Worm (Caenorhabditis elegans) whole organism, young adult: ENCODE measurements around the gene clec-84.
"Not testable (repeated sequence)": the region's sequence is repeated elsewhere in the genome, so short reads cannot be mapped to it uniquely, and the experiment has no call there.

Source experiments
- B0261.1 ChIP-seq: sonication (generic microtip); optimal IDR thresholded peaks from 2 replicates; lab custom pipeline; 2016; ENCODE audit warnings: mild to moderate bottlenecking, missing genetic modification characterization, moderate library complexity, missing compliant biosample characterization
- C17E4.6 ChIP-seq: fragments of 200-800 bp; sonication (Bioruptor generic); IDR thresholded peaks from 2 replicates; pipeline ENCODE4 v1.3.6; 2022; ENCODE audit warnings: missing genetic modification reagents, missing genetic modification characterization, missing compliant biosample characterization
- D2030.7 ChIP-seq: fragments of 200-800 bp; sonication (Bioruptor generic); IDR thresholded peaks from 2 replicates; pipeline ENCODE4 v1.3.6; 2022; ENCODE audit warnings: missing genetic modification reagents, missing genetic modification characterization, missing compliant biosample characterization
- F39B2.1 ChIP-seq: fragments of 200-800 bp; sonication (Bioruptor generic); IDR thresholded peaks from 2 replicates; pipeline ENCODE4 v1.3.6; 2022; ENCODE audit warnings: missing genetic modification reagents, missing genetic modification characterization, missing compliant biosample characterization
- F52B5.7 ChIP-seq: sonication (generic microtip); optimal IDR thresholded peaks from 2 replicates; lab custom pipeline; 2016; ENCODE audit warnings: mild to moderate bottlenecking, missing genetic modification characterization, missing compliant biosample characterization
- Y53F4B.3 ChIP-seq: fragments of 200-800 bp; sonication (Bioruptor generic); IDR thresholded peaks from 2 replicates; pipeline ENCODE4 v1.3.6; 2022; ENCODE audit warnings: missing genetic modification reagents, missing genetic modification characterization, missing compliant biosample characterization
- Y67H2A.10 ChIP-seq: fragments of 200-800 bp; sonication (Bioruptor generic); conservative IDR thresholded peaks from 2 replicates; pipeline ENCODE4 v1.3.6; 2022; ENCODE audit warnings: missing genetic modification reagents, missing genetic modification characterization, missing compliant biosample characterization
- Y95B8A.8 ChIP-seq: fragments of 200-800 bp; sonication (Bioruptor generic); IDR thresholded peaks from 2 replicates; pipeline ENCODE4 v1.3.6; 2022; ENCODE audit warnings: missing genetic modification reagents, missing genetic modification characterization, missing compliant biosample characterization
- ZK185.1 ChIP-seq: sonication (generic microtip); optimal IDR thresholded peaks from 2 replicates; lab custom pipeline; 2016; ENCODE audit warnings: mild to moderate bottlenecking, missing genetic modification characterization, missing compliant biosample characterization; ENCODE audit not compliant: poor library complexity, severe bottlenecking
- aptf-3 ChIP-seq: fragments of 200-800 bp; sonication (Bioruptor generic); IDR thresholded peaks from 2 replicates; pipeline ENCODE4 v1.3.6; 2022; ENCODE audit warnings: missing genetic modification characterization, missing compliant biosample characterization
- athp-1 ChIP-seq: sonication (generic microtip); optimal IDR thresholded peaks from 2 replicates; lab custom pipeline; 2017; ENCODE audit warnings: mild to moderate bottlenecking, missing genetic modification characterization, missing compliant biosample characterization
- attf-5 ChIP-seq: fragments of 200-800 bp; sonication (Bioruptor generic); optimal IDR thresholded peaks from 2 replicates; lab custom pipeline; 2018; ENCODE audit warnings: mild to moderate bottlenecking, missing genetic modification characterization, missing compliant biosample characterization
- attf-6 ChIP-seq: fragments of 200-800 bp; sonication (Bioruptor generic); IDR thresholded peaks from 2 replicates; pipeline ENCODE4 v1.3.6; 2022; ENCODE audit warnings: missing genetic modification reagents, missing genetic modification characterization, missing compliant biosample characterization
- cebp-1 ChIP-seq, 2 experiments: fragments of 200-800 bp in 1 of 2; sonication (Bioruptor generic) in 1 of 2; sonication (generic microtip) in 1 of 2; IDR thresholded peaks in 1 of 2; optimal IDR thresholded peaks in 1 of 2; 2 replicates each; pipeline versions ENCODE4 v1.3.6 to Lab custom; 2017 to 2022; ENCODE audit warnings: missing compliant biosample characterization in 2 of 2, missing genetic modification characterization in 2 of 2, mild to moderate bottlenecking in 1 of 2, missing genetic modification reagents in 1 of 2, moderate library complexity in 1 of 2
- ceh-79 ChIP-seq: sonication (generic microtip); optimal IDR thresholded peaks from 2 replicates; lab custom pipeline; 2017; ENCODE audit warnings: mild to moderate bottlenecking, missing genetic modification characterization, missing compliant biosample characterization
- chd-7 ChIP-seq: sonication (generic microtip); optimal IDR thresholded peaks from 2 replicates; lab custom pipeline; 2016; ENCODE audit warnings: mild to moderate bottlenecking, missing genetic modification characterization, moderate library complexity, missing compliant biosample characterization
- die-1 ChIP-seq: sonication (generic microtip); optimal IDR thresholded peaks from 2 replicates; lab custom pipeline; 2016; ENCODE audit warnings: missing genotype, mild to moderate bottlenecking, missing genetic modification characterization, missing compliant biosample characterization
- gei-17 ChIP-seq: fragments of 200-800 bp; sonication (Bioruptor generic); optimal IDR thresholded peaks from 2 replicates; lab custom pipeline; 2018; ENCODE audit warnings: mild to moderate bottlenecking, missing genetic modification characterization, missing compliant biosample characterization
- him-1 ChIP-seq: sonication (generic microtip); optimal IDR thresholded peaks from 2 replicates; lab custom pipeline; 2016; ENCODE audit warnings: missing genotype, missing genetic modification reagents, missing genetic modification characterization, missing compliant biosample characterization
- hmg-20 ChIP-seq: fragments of 200-800 bp; sonication (Bioruptor generic); IDR thresholded peaks from 2 replicates; pipeline ENCODE4 v1.3.6; 2022; ENCODE audit warnings: missing genetic modification reagents, missing genetic modification characterization, missing compliant biosample characterization
- let-607 ChIP-seq, 2 experiments: fragments of 200-800 bp in 1 of 2; sonication (Bioruptor generic) in 1 of 2; sonication (generic microtip) in 1 of 2; optimal IDR thresholded peaks; 2 replicates each; lab custom pipeline; 2016 to 2018; ENCODE audit warnings: mild to moderate bottlenecking in 2 of 2, missing compliant biosample characterization in 2 of 2, missing genetic modification characterization in 2 of 2, moderate library complexity in 2 of 2, missing genotype in 1 of 2
- lin-26 ChIP-seq: fragments of 200-800 bp; sonication (Bioruptor generic); IDR thresholded peaks from 2 replicates; pipeline ENCODE4 v1.3.6; 2022; ENCODE audit warnings: missing genetic modification reagents, missing genetic modification characterization, missing compliant biosample characterization
- lin-40 ChIP-seq: sonication (generic microtip); optimal IDR thresholded peaks from 2 replicates; lab custom pipeline; 2016; ENCODE audit warnings: missing genetic modification characterization, mild to moderate bottlenecking, missing compliant biosample characterization, missing genotype, missing genetic modification reagents
- lin-54 ChIP-seq: fragments of 200-800 bp; sonication (Bioruptor generic); optimal IDR thresholded peaks from 2 replicates; lab custom pipeline; 2018; ENCODE audit warnings: mild to moderate bottlenecking, missing genetic modification characterization, missing compliant biosample characterization
- lsl-1 ChIP-seq: fragments of 200-800 bp; sonication (Bioruptor generic); optimal IDR thresholded peaks from 2 replicates; lab custom pipeline; 2018; ENCODE audit warnings: mild to moderate bottlenecking, missing genetic modification characterization, moderate library complexity, missing compliant biosample characterization
- madf-10 ChIP-seq: sonication (generic microtip); optimal IDR thresholded peaks from 2 replicates; lab custom pipeline; 2016; ENCODE audit warnings: mild to moderate bottlenecking, missing genetic modification characterization, missing compliant biosample characterization
- madf-6 ChIP-seq: fragments of 200-800 bp; sonication (Bioruptor generic); IDR thresholded peaks from 2 replicates; pipeline ENCODE4 v1.3.6; 2022; ENCODE audit warnings: missing genetic modification reagents, missing genetic modification characterization, missing compliant biosample characterization
- madf-8 ChIP-seq: fragments of 200-800 bp; sonication (Bioruptor generic); conservative IDR thresholded peaks from 2 replicates; pipeline ENCODE4 v1.3.6; 2022; ENCODE audit warnings: missing genetic modification reagents, missing genetic modification characterization, missing compliant biosample characterization
- mcd-1 ChIP-seq: fragments of 200-800 bp; sonication (Bioruptor generic); IDR thresholded peaks from 2 replicates; pipeline ENCODE4 v1.3.6; 2022; ENCODE audit warnings: missing genetic modification reagents, missing genetic modification characterization, missing compliant biosample characterization
- mel-28 ChIP-seq: sonication (generic microtip); optimal IDR thresholded peaks from 2 replicates; lab custom pipeline; 2016; ENCODE audit warnings: borderline replicate concordance, mild to moderate bottlenecking, missing genetic modification characterization, missing compliant biosample characterization
- mes-4 ChIP-seq: sonication (generic microtip); optimal IDR thresholded peaks from 2 replicates; lab custom pipeline; 2016; ENCODE audit warnings: missing genotype, missing genetic modification characterization, missing compliant biosample characterization
- nfya-2 ChIP-seq: fragments of 200-800 bp; sonication (Bioruptor generic); IDR thresholded peaks from 2 replicates; pipeline ENCODE4 v1.3.6; 2022; ENCODE audit warnings: missing genetic modification reagents, missing genetic modification characterization, missing compliant biosample characterization
- nhr-90 ChIP-seq: sonication (generic microtip); optimal IDR thresholded peaks from 2 replicates; lab custom pipeline; 2016; ENCODE audit warnings: missing genotype, mild to moderate bottlenecking, missing genetic modification characterization, missing compliant biosample characterization
- rec-8 ChIP-seq, 2 experiments: sonication (generic microtip); optimal IDR thresholded peaks; 2 replicates each; lab custom pipeline; 2016; ENCODE audit warnings: mild to moderate bottlenecking in 2 of 2, missing genetic modification characterization in 2 of 2, missing genetic modification reagents in 2 of 2, missing genotype in 2 of 2, missing biosample characterization in 1 of 2, missing compliant biosample characterization in 1 of 2, moderate library complexity in 1 of 2
- rpc-1 ChIP-seq, 2 experiments: fragments of 150-350 bp in 1 of 2; sonication (generic microtip) in 1 of 2; optimal IDR thresholded peaks; 2 replicates each; lab custom pipeline; 2014 to 2018; ENCODE audit warnings: missing biosample characterization in 1 of 2, missing genetic modification characterization in 1 of 2, missing genetic modification reagents in 1 of 2, missing genotype in 1 of 2
- snpc-1.1 ChIP-seq: sonication (generic microtip); optimal IDR thresholded peaks from 2 replicates; lab custom pipeline; 2017; ENCODE audit warnings: missing genetic modification characterization, mild to moderate bottlenecking, missing compliant biosample characterization, antibody characterized with exemption, moderate library complexity, missing genotype, missing genetic modification reagents; ENCODE audit not compliant: insufficient read depth
- somi-1 ChIP-seq: fragments of 200-800 bp; sonication (Bioruptor generic); optimal IDR thresholded peaks from 2 replicates; lab custom pipeline; 2018; ENCODE audit warnings: mild to moderate bottlenecking, missing genetic modification characterization, missing compliant biosample characterization
- tbp1 ChIP-seq: fragments of 200-800 bp; sonication (Bioruptor generic); optimal IDR thresholded peaks from 2 replicates; lab custom pipeline; 2018; ENCODE audit warnings: mild to moderate bottlenecking, missing genetic modification characterization, missing compliant biosample characterization
- xnd-1 ChIP-seq: sonication (generic microtip); optimal IDR thresholded peaks from 2 replicates; lab custom pipeline; 2016; ENCODE audit warnings: missing genotype, missing genetic modification reagents, missing genetic modification characterization, missing compliant biosample characterization
- zim-3 ChIP-seq: sonication (generic microtip); optimal IDR thresholded peaks from 2 replicates; lab custom pipeline; 2017; ENCODE audit warnings: mild to moderate bottlenecking, missing genetic modification characterization, moderate library complexity, missing compliant biosample characterization
- ztf-18 ChIP-seq: sonication (generic microtip); optimal IDR thresholded peaks from 2 replicates; lab custom pipeline; 2016; ENCODE audit warnings: missing genotype, mild to moderate bottlenecking, missing genetic modification characterization, missing compliant biosample characterization
- ztf-22 ChIP-seq: fragments of 200-800 bp; sonication (Bioruptor generic); optimal IDR thresholded peaks from 2 replicates; lab custom pipeline; 2018; ENCODE audit warnings: mild to moderate bottlenecking, missing genetic modification characterization, moderate library complexity, missing compliant biosample characterization
- ztf-26 ChIP-seq: sonication (generic microtip); optimal IDR thresholded peaks from 2 replicates; lab custom pipeline; 2017; ENCODE audit warnings: missing genetic modification characterization, missing compliant biosample characterization
- ztf-28 ChIP-seq: fragments of 200-800 bp; sonication (Bioruptor generic); IDR thresholded peaks from 2 replicates; pipeline ENCODE4 v1.3.6; 2022; ENCODE audit warnings: missing genetic modification reagents, missing genetic modification characterization, missing compliant biosample characterization

The clec-84 gene

ce11 chrIV:2801004-2801403 lies 41.3 kb upstream of the clec-84 start (continued):
- peak; percentile 71 for TF ChIP-seq die-1
- peak; percentile 29 for TF ChIP-seq lin-54 (GFP tag; lab: Kevin White, UChicago)
- TF ChIP-seq xnd-1 (tag; lab: Kevin White, UChicago): no peak
- TF ChIP-seq Y67H2A.10 (GFP tag; lab: Robert Waterston, UW): no peak
- no peak for TF ChIP-seq ztf-26 (tag; lab: Kevin White, UChicago)
- TF ChIP-seq lin-40 (tag; lab: Kevin White, UChicago): no peak
- peak; percentile 63 for TF ChIP-seq madf-6 (GFP tag; lab: Robert Waterston, UW)
- TF ChIP-seq nfya-2: no peak
- TF ChIP-seq rec-8 (tag; optimal IDR thresholded peaks at IDR 0.05; lab: Kevin White, UChicago): peak in 1 of 2 experiments; percentile 78
- TF ChIP-seq mel-28 (tag; lab: Kevin White, UChicago): no peak
- 0 out of 2 replicates have a peak, but pooled peaks have one; percentile 25 for TF ChIP-seq ztf-28 (GFP tag; lab: Robert Waterston, UW)
- no peak for TF ChIP-seq aptf-3
- TF ChIP-seq Y53F4B.3 (GFP tag; lab: Robert Waterston, UW): no peak
- peak; percentile 46 for TF ChIP-seq him-1 (tag; lab: Kevin White, UChicago)
- TF ChIP-seq madf-8: no peak
- TF ChIP-seq mes-4 (tag; lab: Kevin White, UChicago): no peak
- peak; percentile 71 for TF ChIP-seq nhr-90 (tag; lab: Kevin White, UChicago)
- no peak for TF ChIP-seq F39B2.1 (GFP tag; lab: Robert Waterston, UW)
- TF ChIP-seq D2030.7 (GFP tag; lab: Robert Waterston, UW): peak; percentile 77
- TF ChIP-seq chd-7 (tag; lab: Kevin White, UChicago): peak; percentile 35
- TF ChIP-seq ztf-22: no peak
- TF ChIP-seq hmg-20 (GFP tag; lab: Robert Waterston, UW): no peak

- not testable (repeated sequence) for TF ChIP-seq rpc-1 (optimal IDR thresholded peaks at IDR 0.05; lab: Kevin White, UChicago); rpc-1 (tag; optimal IDR thresholded peaks at IDR 0.05; lab: Kevin White, UChicago); Y95B8A.8 (GFP tag; lab: Robert Waterston, UW); mcd-1
- TF ChIP-seq, all 124 proteins: peak for 0; not testable (repeated sequence) for 124
Measured at ce11 chrIV:2801558-2801957, 40.7 kb upstream of the clec-84 start, which contains the start of gene Y54G2A.44. Gene Y54G2A.44 (plus strand): TSS chrIV:2801858.

ce11 chrIV:2802193-2802592 lies 40.1 kb upstream of the clec-84 start:
- TF ChIP-seq snpc-1.1 (tag; lab: Kevin White, UChicago) (no peak), madf-6 (GFP tag; lab: Robert Waterston, UW) (peak; percentile 58; the same call in 1 of the 2 replicates), F52B5.7 (tag; lab: Kevin White, UChicago) (peak; percentile 62), tbp1 (GFP tag; lab: Kevin White, UChicago) (peak; percentile 96), ztf-22 (no peak), cebp-1 (GFP tag; IDR thresholded peaks at IDR 0.05; lab: Robert Waterston, UW) (no peak), cebp-1 (tag; optimal IDR thresholded peaks at IDR 0.05; lab: Kevin White, UChicago) (peak; percentile 16), let-607 (tag; optimal IDR thresholded peaks at IDR 0.05; lab: Kevin White, UChicago) (no peak), hmg-20 (GFP tag; lab: Robert Waterston, UW) (peak; percentile 58; the same call in 1 of the 2 replicates), attf-5 (GFP tag; lab: Kevin White, UChicago) (peak; percentile 21), somi-1 (GFP tag; lab: Kevin White, UChicago) (no peak), C17E4.6 (GFP tag; lab: Robert Waterston, UW) (no peak), ceh-79 (tag; lab: Kevin White, UChicago) (no peak), lsl-1 (GFP tag; lab: Kevin White, UChicago) (peak; percentile 9), lin-26 (GFP tag; lab: Robert Waterston, UW) (peak; percentile 86), zim-3 (tag; lab: Kevin White, UChicago) (peak; percentile 70), athp-1 (tag; lab: Kevin White, UChicago) (peak; percentile 37), ztf-18 (tag; lab: Kevin White, UChicago) (peak; percentile 61), madf-10 (peak; percentile 33), attf-6 (GFP tag; lab: Robert Waterston, UW) (peak; percentile 52; the same call in 1 of the 2 replicates), lin-54 (GFP tag; lab: Kevin White, UChicago) (peak; percentile 53), ZK185.1 (no peak), gei-17 (GFP tag; lab: Kevin White, UChicago) (no peak), B0261.1 (tag; lab: Kevin White, UChicago) (peak; percentile 85)
